Fruit fly (Drosophila melanogaster) whole organism, larva: Measurements from ENCODE around the gene CG44303.

ENCODE experiments used
- noc ChIP-seq: fragments of 200-800 bp; sonication (Bioruptor generic); optimal IDR thresholded peaks from 3 replicates; lab custom pipeline; 2019; ENCODE audit warnings: missing biosample characterization, mild to moderate bottlenecking, missing genetic modification characterization, moderate library complexity

Gene CG44303

DNA sequence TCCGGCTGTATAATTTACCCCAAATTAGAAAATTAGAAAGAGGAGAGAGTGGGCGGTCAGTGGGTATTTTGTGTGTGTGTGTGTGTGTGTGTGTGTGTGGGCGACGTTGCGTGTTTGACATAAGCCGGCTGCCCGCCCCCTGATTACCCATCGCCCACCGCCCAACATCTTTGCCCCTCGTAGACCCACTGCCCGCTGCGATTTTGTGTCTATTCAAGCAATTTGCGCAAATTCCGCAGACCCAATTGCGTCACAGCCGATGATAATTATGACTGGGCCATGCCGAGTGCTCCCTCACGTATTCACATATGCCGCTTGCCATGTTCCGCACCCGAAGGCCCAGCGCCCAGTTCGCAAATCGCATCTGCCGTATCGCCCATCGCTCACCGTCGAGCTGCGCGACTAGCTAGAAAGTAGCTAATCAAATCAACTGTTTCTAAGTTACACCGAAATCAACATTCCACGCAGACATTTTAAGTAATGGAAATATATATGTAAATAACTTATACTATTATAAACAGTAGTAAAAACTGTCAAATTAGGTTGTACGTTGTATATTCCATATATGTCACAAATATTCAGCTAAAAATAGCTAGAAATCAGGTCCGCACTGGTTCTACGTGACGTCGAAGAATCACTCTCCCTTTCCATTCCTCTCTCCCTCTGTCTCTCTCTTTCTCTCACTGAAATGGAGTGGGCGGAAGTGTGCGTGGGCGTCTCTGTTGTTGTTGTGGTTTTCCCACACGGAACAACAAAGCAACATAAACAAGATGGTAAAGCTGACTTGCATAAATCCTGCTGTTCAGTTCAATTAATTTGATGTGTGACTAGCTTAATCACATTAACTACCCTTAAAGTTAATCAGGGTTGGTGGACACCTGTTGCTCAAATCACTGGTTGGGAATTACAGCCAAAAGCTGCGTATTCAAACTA is 30.3 kb downstream of the CG44303 start:
- peak; percentile 74 for TF ChIP-seq noc

DNA sequence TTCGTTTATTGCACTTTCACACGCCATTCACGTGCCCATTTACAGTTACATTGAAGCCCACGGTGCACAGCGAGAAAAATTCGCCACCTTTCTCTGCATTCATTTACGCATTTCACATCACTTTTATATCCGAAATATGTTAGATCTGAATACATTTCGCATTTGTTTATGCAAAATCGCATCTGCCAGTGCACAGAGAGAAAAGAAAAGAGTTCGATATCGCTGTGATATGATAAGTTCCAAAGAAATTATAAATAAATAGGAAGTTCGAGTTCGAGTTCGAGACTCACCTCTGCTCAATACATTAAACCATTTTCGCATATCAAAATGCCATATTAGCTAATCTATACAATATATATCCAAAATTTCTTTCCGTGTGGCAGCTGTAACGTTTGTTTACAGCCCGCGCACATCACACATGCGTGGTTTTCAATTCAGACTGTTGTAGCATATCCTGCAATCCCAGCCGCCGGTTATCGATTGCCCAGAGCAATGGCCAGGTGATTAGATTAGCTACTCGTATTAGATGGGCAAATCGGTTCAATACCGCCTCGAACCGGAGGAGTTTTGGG is 31.1 kb downstream of the CG44303 start:
- TF ChIP-seq noc: peak; percentile 80

DNA sequence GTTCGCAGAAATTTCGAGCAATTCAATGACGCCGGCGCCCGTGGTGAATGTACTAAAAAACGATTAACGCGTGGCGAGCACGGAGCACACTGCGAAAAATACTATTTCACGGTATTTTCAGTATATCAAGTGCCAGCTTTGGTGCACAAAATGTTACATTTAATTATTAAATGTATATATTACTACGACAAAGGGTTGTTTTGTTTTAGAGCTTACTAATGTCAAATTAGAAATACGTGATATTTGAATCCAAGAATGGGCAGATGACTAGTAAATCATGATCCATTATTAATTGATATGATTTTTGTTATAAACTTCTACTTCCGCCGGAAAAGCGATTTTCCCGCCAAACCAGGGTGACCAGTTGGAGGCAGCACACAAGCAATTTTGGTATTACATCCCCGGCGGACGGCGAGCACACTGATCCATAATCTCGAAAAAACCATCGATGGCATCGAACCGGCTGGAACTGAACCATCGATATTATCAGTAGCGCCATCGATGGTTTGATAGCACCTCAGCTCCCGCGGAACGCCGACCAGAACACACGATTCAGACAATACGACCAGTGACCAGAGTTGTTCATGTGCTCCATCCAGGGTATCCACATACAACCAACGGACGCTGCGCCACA is 32.9 kb downstream of the CG44303 start, which contains the start of the genes CG3226 and Cdc7:
Gene CG3226, minus strand, starts transcription at position 51 of the 634 bp plus-strand sequence.
Gene Cdc7, plus strand, starts transcription at position 344 of the 634 bp plus-strand sequence.
- peak; percentile 66 for TF ChIP-seq noc

DNA sequence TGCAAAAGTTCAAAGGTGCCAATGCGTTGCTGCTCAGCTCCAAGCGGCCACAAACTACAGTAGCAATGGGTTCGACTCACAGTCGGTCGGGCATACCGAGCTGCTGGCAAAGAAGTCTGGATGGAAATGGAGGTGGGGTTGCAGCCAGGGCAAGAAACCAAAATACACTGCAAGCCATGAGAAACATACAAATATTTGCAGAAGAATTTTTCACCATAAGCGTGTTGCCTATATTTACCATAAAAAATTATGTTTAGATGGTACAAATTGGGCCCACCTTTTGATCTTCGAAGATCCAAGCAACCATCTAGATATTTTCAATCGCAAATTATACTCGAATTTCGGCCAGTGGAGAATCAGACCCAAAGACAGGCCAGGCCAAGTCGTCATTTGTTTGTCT is 40.4 kb downstream of the CG44303 start:
- TF ChIP-seq noc: no peak

DNA sequence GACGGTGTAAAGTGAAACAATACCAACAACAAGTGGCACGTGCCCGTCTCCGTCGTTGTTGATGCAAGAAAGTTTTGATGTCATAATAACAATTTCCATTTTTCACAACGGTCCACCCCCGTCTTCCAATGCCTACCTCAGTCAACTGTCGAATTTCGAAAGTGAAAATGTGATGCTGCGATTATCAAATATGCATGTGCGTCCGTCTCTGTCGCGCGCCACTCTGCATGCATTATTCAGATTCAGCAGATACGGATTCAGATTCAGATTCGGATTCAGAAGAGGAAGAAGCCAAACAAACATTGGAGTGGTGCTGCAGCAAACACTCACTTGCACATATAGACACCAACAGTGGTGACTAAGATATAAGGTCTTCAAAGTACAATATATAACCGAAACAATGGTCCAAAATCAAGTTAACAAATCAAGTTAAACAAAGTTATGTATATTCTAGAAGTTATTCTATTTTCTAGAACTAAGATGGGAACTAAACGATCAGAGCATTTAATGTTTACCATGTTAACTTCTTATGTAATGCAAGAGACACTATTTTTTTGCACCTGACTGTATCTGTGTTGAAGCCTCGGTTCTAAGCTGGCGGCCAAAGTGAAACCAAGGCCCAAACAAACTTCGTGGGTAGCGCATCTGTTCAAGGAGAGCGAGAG is 44.5 kb downstream of the CG44303 start:
- TF ChIP-seq noc: no peak

DNA sequence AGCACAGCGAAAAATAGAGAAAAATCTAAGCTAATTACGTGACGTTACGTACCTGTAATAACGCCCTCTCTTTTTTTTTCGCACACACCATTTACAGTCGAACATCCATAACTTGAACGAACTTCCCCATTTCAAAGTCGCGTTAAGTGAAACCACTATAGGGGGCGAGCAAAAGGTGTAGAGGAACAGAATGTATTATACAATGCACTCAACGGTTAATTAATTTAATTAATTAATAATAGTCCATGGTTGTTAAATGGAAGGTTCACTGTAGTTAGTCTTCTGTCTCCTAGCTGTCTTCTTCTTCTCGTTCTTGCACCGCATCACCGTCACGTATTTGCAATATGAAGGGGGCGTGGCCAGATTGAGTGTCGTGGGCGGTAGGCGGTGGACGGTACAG is 45.6 kb downstream of the CG44303 start:
- no peak for TF ChIP-seq noc

DNA sequence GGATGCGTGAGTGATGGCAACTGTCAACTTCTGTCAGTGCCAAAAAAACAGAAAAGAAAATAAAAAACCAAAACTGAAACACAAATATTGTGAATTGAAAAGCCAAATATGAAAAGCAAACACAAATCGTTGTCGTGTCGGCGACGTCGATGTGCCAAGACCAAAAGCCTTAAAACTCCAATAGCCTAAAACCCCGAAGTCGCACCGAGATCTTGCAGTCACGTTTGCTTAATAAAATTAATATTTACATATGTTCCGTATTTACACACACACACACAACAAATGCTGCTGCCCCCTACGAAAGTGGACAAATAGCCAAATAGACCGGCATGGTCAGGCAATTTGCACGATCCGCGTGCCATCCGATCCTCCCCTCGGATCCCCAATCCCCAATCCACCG is 49.1 kb downstream of the CG44303 start:
- no peak for TF ChIP-seq noc
